Worm (Caenorhabditis elegans) whole organism, L3 larva: ENCODE results near the gene F44D12.19.

ENCODE experiments used
- ama-1 ChIP-seq: fragments of 150-350 bp; optimal IDR thresholded peaks from 2 replicates; lab custom pipeline; 2018
- jun-1 ChIP-seq: fragments of 150-350 bp; optimal IDR thresholded peaks from 2 replicates; lab custom pipeline; 2014; ENCODE audit warnings: missing biosample characterization, missing genetic modification reagents, missing genetic modification characterization
- lin-15B ChIP-seq: fragments of 150-350 bp; optimal IDR thresholded peaks from 2 replicates; lab custom pipeline; 2014; ENCODE audit warnings: missing biosample characterization, missing genetic modification characterization
- nhr-237 ChIP-seq: fragments of 150-350 bp; optimal IDR thresholded peaks from 2 replicates; lab custom pipeline; 2014; ENCODE audit warnings: missing biosample characterization, missing genetic modification characterization
- pqm-1 ChIP-seq: fragments of 150-350 bp; optimal IDR thresholded peaks from 2 replicates; lab custom pipeline; 2017; ENCODE audit warnings: missing biosample characterization, missing genetic modification characterization, inconsistent platforms
- zag-1 ChIP-seq: fragments of 150-350 bp; optimal IDR thresholded peaks from 2 replicates; lab custom pipeline; 2014; ENCODE audit warnings: missing biosample characterization, missing genetic modification characterization
- ztf-11 ChIP-seq: fragments of 150-350 bp; optimal IDR thresholded peaks from 2 replicates; lab custom pipeline; 2014; ENCODE audit warnings: missing biosample characterization, missing genetic modification characterization

ce11 chrIV:10003372-10003771, 18.0 kb upstream of the F44D12.19 start, which contains the start of the genes C47E12.2 and sars-1:
- no peak for TF ChIP-seq jun-1 (tag; lab: Kevin White, UChicago)
- no peak for TF ChIP-seq pqm-1 (tag; lab: Kevin White, UChicago)
- peak; percentile 43 for TF ChIP-seq lin-15B (tag; lab: Kevin White, UChicago)
- no peak for TF ChIP-seq zag-1 (tag; lab: Kevin White, UChicago)
- no peak for TF ChIP-seq ama-1 (lab: Kevin White, UChicago)
- no peak for TF ChIP-seq ztf-11 (tag; lab: Kevin White, UChicago)
- no peak for TF ChIP-seq nhr-237 (tag; lab: Kevin White, UChicago)
